Fruit fly (Drosophila melanogaster) whole organism, embryonic: ENCODE data around the gene CG11891.

Experiments
- BtbVII ChIP-seq: fragments of 200-800 bp; sonication (Bioruptor generic); optimal IDR thresholded peaks from 3 replicates; lab custom pipeline; 2017; ENCODE audit warnings: missing biosample characterization, mild to moderate bottlenecking, missing genetic modification characterization
- CG10267 ChIP-seq: fragments of 200-800 bp; sonication (Bioruptor generic); optimal IDR thresholded peaks from 2 replicates; lab custom pipeline; 2018; ENCODE audit warnings: missing biosample characterization, mild to moderate bottlenecking, missing genetic modification characterization, moderate library complexity
- CG10274 ChIP-seq: fragments of 200-800 bp; sonication (Bioruptor generic); optimal IDR thresholded peaks from 3 replicates; lab custom pipeline; 2017; ENCODE audit warnings: missing biosample characterization, mild to moderate bottlenecking, missing genetic modification characterization
- CG12391 ChIP-seq: fragments of 200-800 bp; sonication (Bioruptor generic); optimal IDR thresholded peaks from 3 replicates; lab custom pipeline; 2018; ENCODE audit warnings: missing biosample characterization, mild to moderate bottlenecking, missing genetic modification characterization, moderate library complexity
- CG13894 ChIP-seq: fragments of 200-800 bp; sonication (Bioruptor generic); optimal IDR thresholded peaks from 3 replicates; lab custom pipeline; 2018; ENCODE audit warnings: missing biosample characterization, mild to moderate bottlenecking, missing genetic modification characterization, moderate library complexity
- CG15269 ChIP-seq: fragments of 200-800 bp; sonication (Bioruptor generic); optimal IDR thresholded peaks from 2 replicates; lab custom pipeline; 2018; ENCODE audit warnings: missing biosample characterization, mild to moderate bottlenecking, missing genetic modification characterization, moderate library complexity
- CG15601 ChIP-seq: fragments of 200-800 bp; sonication (Bioruptor generic); optimal IDR thresholded peaks from 3 replicates; lab custom pipeline; 2019; ENCODE audit warnings: missing biosample characterization, mild to moderate bottlenecking, missing genetic modification characterization, moderate library complexity
- CG2116 ChIP-seq: fragments of 200-800 bp; sonication (Bioruptor generic); optimal IDR thresholded peaks from 3 replicates; lab custom pipeline; 2018; ENCODE audit warnings: missing biosample characterization, mild to moderate bottlenecking, missing genetic modification characterization
- CG43689 ChIP-seq: fragments of 200-800 bp; sonication (Bioruptor generic); IDR thresholded peaks from 2 replicates; pipeline ENCODE4 v1.3.6; 2022; ENCODE audit warnings: missing biosample characterization, missing genetic modification characterization
- CG6175 ChIP-seq: fragments of 200-800 bp; sonication (Bioruptor generic); IDR thresholded peaks from 3 replicates; pipeline ENCODE4 v1.3.6; 2022; ENCODE audit warnings: missing biosample characterization, missing genetic modification characterization
- CG6254 ChIP-seq: fragments of 200-800 bp; sonication (Bioruptor generic); optimal IDR thresholded peaks from 3 replicates; lab custom pipeline; 2017; ENCODE audit warnings: mild to moderate bottlenecking, missing biosample characterization, missing genetic modification reagents, missing genetic modification characterization
- CG6689 ChIP-seq: fragments of 200-800 bp; sonication (Bioruptor generic); IDR thresholded peaks from 2 replicates; pipeline ENCODE4 v1.3.6; 2022; ENCODE audit warnings: missing biosample characterization, missing genetic modification characterization
- CG7357 ChIP-seq: fragments of 200-800 bp; sonication (Bioruptor generic); IDR thresholded peaks from 3 replicates; pipeline ENCODE4 v1.3.6; 2022; ENCODE audit warnings: missing biosample characterization, missing genetic modification characterization
- CG8290 ChIP-seq, 3 experiments: fragments of 200-800 bp; sonication (Bioruptor generic); optimal IDR thresholded peaks; 2 replicates each; lab custom pipeline; 2016 to 2019; ENCODE audit warnings: missing biosample characterization in 3 of 3, missing genetic modification characterization in 3 of 3, mild to moderate bottlenecking in 2 of 3, moderate library complexity in 1 of 3
- CG8924 ChIP-seq: fragments of 200-800 bp; optimal IDR thresholded peaks from 3 replicates; lab custom pipeline; 2019; ENCODE audit warnings: missing biosample characterization, mild to moderate bottlenecking, missing genetic modification characterization, moderate library complexity
- CG9727 ChIP-seq: fragments of 200-800 bp; sonication (Bioruptor generic); optimal IDR thresholded peaks from 3 replicates; lab custom pipeline; 2017; ENCODE audit warnings: missing biosample characterization, mild to moderate bottlenecking, missing genetic modification characterization
- CG9797 ChIP-seq: fragments of 200-800 bp; sonication (Bioruptor generic); optimal IDR thresholded peaks from 3 replicates; lab custom pipeline; 2018; ENCODE audit warnings: missing biosample characterization, mild to moderate bottlenecking, missing genetic modification characterization
- Camta ChIP-seq: fragments of 200-800 bp; sonication (Bioruptor generic); optimal IDR thresholded peaks from 2 replicates; lab custom pipeline; 2016; ENCODE audit warnings: missing biosample characterization, missing genetic modification characterization
- CkIIα-i1 ChIP-seq: fragments of 200-800 bp; sonication (Bioruptor generic); IDR thresholded peaks from 2 replicates; pipeline ENCODE4 v1.3.6; 2022; ENCODE audit warnings: missing biosample characterization, missing genetic modification characterization
- D ChIP-seq, 2 experiments: fragments of 200-800 bp in 1 of 2; fragments of >200 bp in 1 of 2; sonication (Bioruptor generic) in 1 of 2; optimal IDR thresholded peaks; 2 replicates in 1 of 2; 3 replicates in 1 of 2; lab custom pipeline; 2017; ENCODE audit warnings: mild to moderate bottlenecking in 1 of 2, missing biosample characterization in 1 of 2, missing genetic modification characterization in 1 of 2, missing genetic modification reagents in 1 of 2
- Dbx ChIP-seq: fragments of 200-800 bp; sonication (Bioruptor generic); IDR thresholded peaks from 3 replicates; pipeline ENCODE4 v1.3.6; 2022; ENCODE audit warnings: missing biosample characterization, missing genetic modification characterization
- GATAe ChIP-seq: fragments of 200-800 bp; sonication (Bioruptor generic); conservative IDR thresholded peaks from 2 replicates; pipeline ENCODE4 v1.3.6; 2022; ENCODE audit warnings: missing biosample characterization, missing genetic modification characterization
- Gug ChIP-seq: fragments of 200-800 bp; sonication (Bioruptor generic); IDR thresholded peaks from 4 replicates; pipeline ENCODE4 v1.3.6; 2022; ENCODE audit warnings: missing biosample characterization, missing genetic modification characterization
- HLH54F ChIP-seq: fragments of 200-800 bp; sonication (Bioruptor generic); optimal IDR thresholded peaks from 3 replicates; lab custom pipeline; 2016; ENCODE audit warnings: missing biosample characterization, missing genetic modification characterization
- Hr3 ChIP-seq: fragments of 200-800 bp; sonication (Bioruptor generic); optimal IDR thresholded peaks from 3 replicates; lab custom pipeline; 2016; ENCODE audit warnings: missing biosample characterization, missing genetic modification characterization
- Hr78 ChIP-seq, 2 experiments: fragments of 200-800 bp in 1 of 2; fragments of >200 bp in 1 of 2; sonication (Bioruptor generic) in 1 of 2; optimal IDR thresholded peaks; 2 replicates each; lab custom pipeline; 2017 to 2019; ENCODE audit warnings: missing biosample characterization in 2 of 2, missing genetic modification characterization in 2 of 2, mild to moderate bottlenecking in 1 of 2, moderate library complexity in 1 of 2
- NC2β ChIP-seq: fragments of 200-800 bp; sonication (Bioruptor generic); optimal IDR thresholded peaks from 2 replicates; lab custom pipeline; 2016; ENCODE audit warnings: missing biosample characterization, missing genetic modification characterization
- Usf ChIP-seq: fragments of 200-800 bp; sonication (Bioruptor generic); optimal IDR thresholded peaks from 2 replicates; lab custom pipeline; 2017; ENCODE audit warnings: missing genotype, missing biosample characterization, missing genetic modification characterization
- cas ChIP-seq: fragments of 200-800 bp; sonication (Bioruptor generic); IDR thresholded peaks from 2 replicates; pipeline ENCODE4 v1.3.6; 2022; ENCODE audit warnings: missing biosample characterization, missing genetic modification characterization
- chinmo ChIP-seq: fragments of 200-800 bp; sonication (Bioruptor generic); IDR thresholded peaks from 4 replicates; pipeline ENCODE4 v1.3.6; 2022; ENCODE audit warnings: missing biosample characterization, missing genetic modification characterization; ENCODE audit not compliant: partially characterized antibody
- chm ChIP-seq: fragments of 200-800 bp; sonication (Bioruptor generic); IDR thresholded peaks from 2 replicates; pipeline ENCODE4 v1.3.6; 2022; ENCODE audit warnings: missing biosample characterization, missing genetic modification characterization
- disco-r ChIP-seq: fragments of 200-800 bp; sonication (Bioruptor generic); optimal IDR thresholded peaks from 2 replicates; lab custom pipeline; 2016; ENCODE audit warnings: missing biosample characterization, missing genetic modification characterization
- dmrt99B ChIP-seq: fragments of 200-800 bp; sonication (Bioruptor generic); optimal IDR thresholded peaks from 2 replicates; lab custom pipeline; 2018; ENCODE audit warnings: missing biosample characterization, mild to moderate bottlenecking, missing genetic modification characterization, moderate library complexity
- fd96Cb ChIP-seq: fragments of 200-800 bp; sonication (Bioruptor generic); optimal IDR thresholded peaks from 2 replicates; lab custom pipeline; 2018; ENCODE audit warnings: missing biosample characterization, mild to moderate bottlenecking, missing genetic modification characterization, moderate library complexity
- gem ChIP-seq: fragments of 200-800 bp; sonication (Bioruptor generic); optimal IDR thresholded peaks from 2 replicates; lab custom pipeline; 2019; ENCODE audit warnings: missing biosample characterization, mild to moderate bottlenecking, missing genetic modification characterization, moderate library complexity
- gfzf ChIP-seq: fragments of 200-800 bp; sonication (Bioruptor generic); optimal IDR thresholded peaks from 2 replicates; lab custom pipeline; 2016; ENCODE audit warnings: missing biosample characterization, mild to moderate bottlenecking, missing genetic modification characterization, moderate library complexity
- grau ChIP-seq: fragments of 200-800 bp; optimal IDR thresholded peaks from 3 replicates; lab custom pipeline; 2019; ENCODE audit warnings: missing biosample characterization, mild to moderate bottlenecking, missing genetic modification characterization, moderate library complexity
- hkb ChIP-seq, 2 experiments: fragments of 200-800 bp in 1 of 2; fragments of >200 bp in 1 of 2; sonication (Bioruptor generic) in 1 of 2; IDR thresholded peaks in 1 of 2; optimal IDR thresholded peaks in 1 of 2; 2 replicates each; pipeline versions ENCODE4 v1.3.6 to Lab custom; 2017 to 2022; ENCODE audit warnings: missing biosample characterization in 1 of 2, missing genetic modification characterization in 1 of 2
- ind ChIP-seq: fragments of 200-800 bp; sonication (Bioruptor generic); optimal IDR thresholded peaks from 3 replicates; lab custom pipeline; 2016; ENCODE audit warnings: missing biosample characterization, missing genetic modification characterization
- kni ChIP-seq: fragments of 200-800 bp; sonication (Bioruptor generic); optimal IDR thresholded peaks from 3 replicates; lab custom pipeline; 2017; ENCODE audit warnings: mild to moderate bottlenecking, missing biosample characterization, missing genetic modification reagents, missing genetic modification characterization
- lmd ChIP-seq: fragments of 200-800 bp; sonication (Bioruptor generic); IDR thresholded peaks from 2 replicates; pipeline ENCODE4 v1.3.6; 2022; ENCODE audit warnings: missing biosample characterization, missing genetic modification characterization
- lov ChIP-seq, 2 experiments: fragments of 200-800 bp in 1 of 2; fragments of >200 bp in 1 of 2; sonication (Bioruptor generic) in 1 of 2; IDR thresholded peaks in 1 of 2; optimal IDR thresholded peaks in 1 of 2; 2 replicates in 1 of 2; 3 replicates in 1 of 2; pipeline versions ENCODE4 v1.3.6 to Lab custom; 2017 to 2022; ENCODE audit warnings: missing biosample characterization in 1 of 2, missing genetic modification characterization in 1 of 2
- nau ChIP-seq: fragments of 200-800 bp; sonication (Bioruptor generic); optimal IDR thresholded peaks from 3 replicates; lab custom pipeline; 2017; ENCODE audit warnings: missing biosample characterization, mild to moderate bottlenecking, missing genetic modification characterization, missing genetic modification reagents
- peb ChIP-seq: fragments of 200-800 bp; sonication (Bioruptor generic); IDR thresholded peaks from 2 replicates; pipeline ENCODE4 v1.3.6; 2022; ENCODE audit warnings: missing biosample characterization, missing genetic modification characterization
- psq ChIP-seq: fragments of 200-800 bp; sonication (Bioruptor generic); optimal IDR thresholded peaks from 2 replicates; lab custom pipeline; 2017; ENCODE audit warnings: missing biosample characterization, missing genetic modification characterization
- slp2 ChIP-seq: fragments of 200-800 bp; sonication (Bioruptor generic); optimal IDR thresholded peaks from 2 replicates; lab custom pipeline; 2016; ENCODE audit warnings: missing biosample characterization, missing genetic modification characterization
- so ChIP-seq: fragments of 200-800 bp; sonication (Bioruptor generic); IDR thresholded peaks from 3 replicates; pipeline ENCODE4 v1.3.6; 2022; ENCODE audit warnings: missing biosample characterization, missing genetic modification characterization
- stwl ChIP-seq: fragments of 200-800 bp; sonication (Bioruptor generic); optimal IDR thresholded peaks from 3 replicates; lab custom pipeline; 2018; ENCODE audit warnings: missing biosample characterization, mild to moderate bottlenecking, missing genetic modification characterization, moderate library complexity
- zf30C ChIP-seq: fragments of 200-800 bp; sonication (Bioruptor generic); optimal IDR thresholded peaks from 3 replicates; lab custom pipeline; 2018; ENCODE audit warnings: missing biosample characterization, mild to moderate bottlenecking, missing genetic modification characterization

Gene CG11891

dm6 chr3R:25300575-25300974 lies 30.6 kb downstream of the CG11891 start, which contains the start of gene CG13659 (continued):
- TF ChIP-seq slp2 (no peak), ind (no peak), grau (tag; lab: Kevin White, UChicago) (no peak), NC2β (no peak), CG13894 (peak; percentile 30), psq (GFP tag; lab: Kevin White, UChicago) (no peak), kni (GFP tag; lab: Kevin White, UChicago) (no peak), CG6254 (GFP tag; lab: Kevin White, UChicago) (no peak), CG15269 (tag; lab: Kevin White, UChicago) (peak; percentile 41), CG9727 (GFP tag; lab: Kevin White, UChicago) (no peak), CG10267 (tag; lab: Kevin White, UChicago) (no peak), hkb (optimal IDR thresholded peaks at IDR 0.05; lab: Kevin White, UChicago) (no peak), hkb (GFP tag; IDR thresholded peaks at IDR 0.05; lab: Robert Waterston, UW) (peak; percentile 10; the same call in 1 of the 2 replicates), zf30C (GFP tag; lab: Kevin White, UChicago) (no peak), chm (no peak), D (optimal IDR thresholded peaks at IDR 0.05; lab: Kevin White, UChicago) (no peak), D (GFP tag; optimal IDR thresholded peaks at IDR 0.05; lab: Kevin White, UChicago) (no peak), CG10274 (no peak), gfzf (GFP tag; lab: Kevin White, UChicago) (no peak), so (no peak), chinmo (GFP tag; lab: Robert Waterston, UW) (peak; percentile 57; the same call in 1 of the 4 replicates), CG12391 (tag; lab: Kevin White, UChicago) (no peak), CG2116 (GFP tag; lab: Kevin White, UChicago) (no peak), CG6689 (no peak), CG7357 (GFP tag; lab: Robert Waterston, UW) (no peak), Dbx (0 out of 3 replicates have a peak, but pooled peaks have one; percentile 28), Gug (GFP tag; lab: Robert Waterston, UW) (no peak), CG9797 (GFP tag; lab: Kevin White, UChicago) (no peak), lov (optimal IDR thresholded peaks at IDR 0.05; lab: Kevin White, UChicago) (no peak), lov (GFP tag; IDR thresholded peaks at IDR 0.05; lab: Robert Waterston, UW) (no peak), CG15601 (tag; lab: Kevin White, UChicago) (no peak), nau (no peak), dmrt99B (no peak), cas (GFP tag; lab: Robert Waterston, UW) (no peak), Camta (no peak), HLH54F (GFP tag; lab: Kevin White, UChicago) (no peak), stwl (tag; lab: Kevin White, UChicago) (no peak), CG8924 (tag; lab: Kevin White, UChicago) (no peak), CG43689 (GFP tag; lab: Robert Waterston, UW) (no peak), gem (tag; lab: Kevin White, UChicago) (no peak), GATAe (GFP tag; lab: Robert Waterston, UW) (no peak), CkIIα-i1 (GFP tag; lab: Robert Waterston, UW) (no peak), disco-r (GFP tag; lab: Kevin White, UChicago) (no peak), CG8290 (GFP tag; optimal IDR thresholded peaks at IDR 0.05; lab: Kevin White, UChicago) (no peak), CG8290 (tag; optimal IDR thresholded peaks at IDR 0.05; lab: Kevin White, UChicago) (peak in 1 of 2 experiments; percentile 4), CG6175 (no peak), Usf (GFP tag; lab: Kevin White, UChicago) (no peak), fd96Cb (tag; lab: Kevin White, UChicago) (no peak), peb (GFP tag; lab: Robert Waterston, UW) (no peak), lmd (no peak), BtbVII (GFP tag; lab: Kevin White, UChicago) (no peak), Hr78 (GFP tag; optimal IDR thresholded peaks at IDR 0.05; lab: Kevin White, UChicago) (no peak), Hr3 (GFP tag; lab: Kevin White, UChicago) (no peak)
